Fruit fly (Drosophila melanogaster): ENCODE data around the gene CG10214.
A peak's percentile ranks its signal among the peaks of the same experiment; 100 is the strongest.

CG10214 gene

DNA sequence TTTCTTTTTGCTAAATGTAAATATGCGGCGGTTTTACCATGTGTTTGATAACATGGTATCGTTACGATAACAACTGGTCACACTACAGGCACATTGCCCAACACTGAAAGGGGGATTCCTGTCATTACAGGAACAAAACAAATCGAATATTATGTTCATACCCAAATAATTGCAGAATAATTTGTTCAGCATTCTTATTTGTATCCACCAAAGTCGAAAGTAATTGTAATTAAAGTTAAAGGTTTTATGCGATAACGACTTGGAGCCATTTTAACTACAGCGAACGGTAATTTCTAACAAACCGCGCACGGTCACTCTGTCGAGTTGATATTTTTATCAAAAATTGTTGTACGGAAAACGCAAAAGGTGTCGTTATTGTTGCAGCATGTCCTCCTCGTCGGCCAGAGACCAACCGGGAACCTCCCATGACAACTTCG lies at the start of gene CG10214, which contains the start of gene CG10375 (continued):
- TF ChIP-seq Sox14 (GFP tag; optimal IDR thresholded peaks at IDR 0.05) = peak; percentile 81
- peak; percentile 45 for TF ChIP-seq dac (GFP tag; optimal IDR thresholded peaks at IDR 0.05)
- peak; percentile 80 for TF ChIP-seq Eip78C (GFP tag)
- peak; percentile 53; the same call in 1 of the 3 replicates for TF ChIP-seq CG8119 (GFP tag; IDR thresholded peaks at IDR 0.05)
- TF ChIP-seq Hr39 (GFP tag; optimal IDR thresholded peaks at IDR 0.05) = peak; percentile 72
- TF ChIP-seq Ets96B (tag; optimal IDR thresholded peaks at IDR 0.05) = peak; percentile 53
- TF ChIP-seq CG9139 (GFP tag; optimal IDR thresholded peaks at IDR 0.05) = no peak
- TF ChIP-seq net (GFP tag; optimal IDR thresholded peaks at IDR 0.05) = peak; percentile 22

DNA sequence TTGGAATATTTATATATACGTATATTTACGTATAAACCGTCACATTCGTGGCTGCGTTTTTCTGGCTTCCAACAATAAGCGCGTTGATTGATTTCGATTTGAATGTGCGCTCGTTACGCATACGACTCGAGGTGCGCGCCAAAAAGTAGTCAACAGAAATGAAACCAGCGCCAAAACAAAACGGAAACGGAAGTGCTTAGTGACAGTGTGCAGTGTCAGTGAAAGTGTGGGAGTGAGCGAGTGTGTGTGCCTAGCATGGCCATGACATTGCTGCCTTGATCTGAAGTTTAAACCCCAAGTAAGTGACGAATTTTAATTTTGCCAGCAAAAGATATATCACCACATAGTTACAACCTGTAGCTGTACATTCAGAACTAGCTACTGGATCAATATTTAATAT lies 36.4 kb upstream of the CG10214 start, which contains the start of gene CG34355:
Gene CG34355 (plus strand): TSS at position 192 of the 400 bp plus-strand sequence.
- TF ChIP-seq fd59A (GFP tag; optimal IDR thresholded peaks at IDR 0.05) (peak; percentile 12), CG32006 (GFP tag; optimal IDR thresholded peaks at IDR 0.05) (no peak), achi (GFP tag; optimal IDR thresholded peaks at IDR 0.05) (peak; percentile 78), CG16779 (tag; optimal IDR thresholded peaks at IDR 0.05) (no peak), topi (GFP tag; optimal IDR thresholded peaks at IDR 0.05) (no peak), svp (GFP tag) (no peak), pdm3 (GFP tag; optimal IDR thresholded peaks at IDR 0.05) (no peak), Hr39 (GFP tag; optimal IDR thresholded peaks at IDR 0.05) (no peak), fkh (GFP tag; optimal IDR thresholded peaks at IDR 0.05) (no peak), CG15336 (GFP tag; IDR thresholded peaks at IDR 0.05) (no peak), fd85E (GFP tag; optimal IDR thresholded peaks at IDR 0.05) (no peak), CG6792 (GFP tag; optimal IDR thresholded peaks at IDR 0.05) (no peak), salr (GFP tag; optimal IDR thresholded peaks at IDR 0.05) (peak in 1 of 2 experiments; percentile 6), Ets96B (tag; optimal IDR thresholded peaks at IDR 0.05) (no peak), CG1621 (tag; optimal IDR thresholded peaks at IDR 0.05) (no peak), cyc (GFP tag; optimal IDR thresholded peaks at IDR 0.05) (no peak), CG8632 (GFP tag; optimal IDR thresholded peaks at IDR 0.05) (no peak), dac (GFP tag; optimal IDR thresholded peaks at IDR 0.05) (no peak), Gug (GFP tag; IDR thresholded peaks at IDR 0.05) (no peak), CG11294 (GFP tag; IDR thresholded peaks at IDR 0.05) (no peak), esn (GFP tag; optimal IDR thresholded peaks at IDR 0.05) (no peak), CG3032 (tag; optimal IDR thresholded peaks at IDR 0.05) (no peak), CG3919 (GFP tag; optimal IDR thresholded peaks at IDR 0.05) (no peak)

DNA sequence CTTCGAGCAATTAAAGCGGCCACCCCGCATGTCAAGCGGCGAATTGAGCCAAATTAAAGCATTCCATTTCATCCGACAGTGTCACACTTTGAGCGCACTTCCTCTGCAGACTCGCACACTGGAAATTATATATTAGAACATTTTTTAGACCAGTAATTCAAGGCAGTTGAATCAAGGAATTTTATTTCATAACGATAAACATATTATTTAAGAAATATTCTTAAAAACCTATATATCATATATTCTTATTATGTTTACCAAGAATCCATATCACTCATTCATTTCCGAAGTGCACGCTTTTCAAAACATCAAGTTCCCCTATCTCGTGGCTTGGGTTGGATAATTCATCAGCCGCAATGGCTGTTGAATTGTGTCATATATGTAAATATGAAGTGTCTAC lies 24.2 kb upstream of the CG10214 start:
- TF ChIP-seq acj6 (GFP tag; optimal IDR thresholded peaks at IDR 0.05) = no peak
- no peak for TF ChIP-seq CG4318 (GFP tag; optimal IDR thresholded peaks at IDR 0.05)
- peak; percentile 2 for TF ChIP-seq CG11762 (GFP tag; optimal IDR thresholded peaks at IDR 0.05; ENCODE audit: insufficient read depth)
- no peak for TF ChIP-seq lz (GFP tag; optimal IDR thresholded peaks at IDR 0.05)
- TF ChIP-seq CG8632 (GFP tag; optimal IDR thresholded peaks at IDR 0.05) = no peak
- no peak for TF ChIP-seq svp (GFP tag)
- no peak for TF ChIP-seq Eip78C (GFP tag)
- TF ChIP-seq Ets96B (tag; optimal IDR thresholded peaks at IDR 0.05) = no peak
- no peak for TF ChIP-seq CG11294 (GFP tag; IDR thresholded peaks at IDR 0.05)
- no peak for TF ChIP-seq CG3919 (GFP tag; optimal IDR thresholded peaks at IDR 0.05)
- TF ChIP-seq CG6854 (GFP tag; optimal IDR thresholded peaks at IDR 0.05) = no peak
- TF ChIP-seq fd59A (GFP tag; optimal IDR thresholded peaks at IDR 0.05) = peak; percentile 27
- TF ChIP-seq CG6808 (GFP tag; optimal IDR thresholded peaks at IDR 0.05) = no peak
- peak; percentile 66; the same call in 2 of the 3 replicates for TF ChIP-seq CG6163 (GFP tag; IDR thresholded peaks at IDR 0.05)
- TF ChIP-seq Sox14 (GFP tag; optimal IDR thresholded peaks at IDR 0.05) = no peak
- TF ChIP-seq Eip75B (GFP tag; optimal IDR thresholded peaks at IDR 0.05) = no peak
- TF ChIP-seq achi (GFP tag; optimal IDR thresholded peaks at IDR 0.05) = no peak
- TF ChIP-seq CG3032 (tag; optimal IDR thresholded peaks at IDR 0.05) = peak; percentile 61
- TF ChIP-seq esn (GFP tag; optimal IDR thresholded peaks at IDR 0.05) = peak; percentile 43
- no peak for TF ChIP-seq salr (GFP tag; optimal IDR thresholded peaks at IDR 0.05)
- no peak for TF ChIP-seq Hr4 (GFP tag; optimal IDR thresholded peaks at IDR 0.05)
- no peak for TF ChIP-seq Ets21C (GFP tag; optimal IDR thresholded peaks at IDR 0.05)
- TF ChIP-seq CG15336 (GFP tag; IDR thresholded peaks at IDR 0.05) = peak; percentile 46; the same call in 1 of the 2 replicates
- TF ChIP-seq spab (GFP tag; optimal IDR thresholded peaks at IDR 0.05) = no peak
- TF ChIP-seq CG10631 (GFP tag; optimal IDR thresholded peaks at IDR 0.05) = peak; percentile 46
- no peak for TF ChIP-seq cyc (GFP tag; optimal IDR thresholded peaks at IDR 0.05)
- TF ChIP-seq Hr39 (GFP tag; optimal IDR thresholded peaks at IDR 0.05) = no peak
- TF ChIP-seq CG11902 (GFP tag; optimal IDR thresholded peaks at IDR 0.05) = no peak
- TF ChIP-seq fkh (GFP tag; optimal IDR thresholded peaks at IDR 0.05) = no peak
- no peak for TF ChIP-seq Sox15 (GFP tag; optimal IDR thresholded peaks at IDR 0.05)
- no peak for TF ChIP-seq dsx (GFP tag; optimal IDR thresholded peaks at IDR 0.05; ENCODE audit: poor library complexity, severe bottlenecking)
- no peak for TF ChIP-seq CG10669 (GFP tag; optimal IDR thresholded peaks at IDR 0.05)
- TF ChIP-seq CG16779 (tag; optimal IDR thresholded peaks at IDR 0.05) = no peak
- TF ChIP-seq ss (GFP tag; optimal IDR thresholded peaks at IDR 0.05) = no peak
- no peak for TF ChIP-seq Sox102F (GFP tag; optimal IDR thresholded peaks at IDR 0.05)
